Fruit fly (Drosophila melanogaster) whole organism, embryonic: ENCODE data around the gene LpR2.

Experiments used
- CG9817 ChIP-seq: fragments of 200-800 bp; sonication (Bioruptor generic); optimal IDR thresholded peaks from 2 replicates; lab custom pipeline; 2018; ENCODE audit warnings: missing biosample characterization, mild to moderate bottlenecking, missing genetic modification characterization, moderate library complexity
- Sox102F ChIP-seq: fragments of 200-800 bp; sonication (Bioruptor generic); optimal IDR thresholded peaks from 2 replicates; lab custom pipeline; 2018; ENCODE audit warnings: missing biosample characterization, mild to moderate bottlenecking, missing genetic modification characterization, moderate library complexity
- ash1 ChIP-seq: fragments of 200-800 bp; sonication (Bioruptor generic); optimal IDR thresholded peaks from 2 replicates; lab custom pipeline; 2018; ENCODE audit warnings: missing biosample characterization, mild to moderate bottlenecking, missing genetic modification characterization

dm6 chr3R:25775269-25775668 is 35.0 kb upstream of the LpR2 start, which contains the start of the genes CG17197 and CG17198:
- TF ChIP-seq ash1 (GFP tag; lab: Kevin White, UChicago) (no peak), CG9817 (no peak), Sox102F (GFP tag; lab: Kevin White, UChicago) (no peak)
